Worm (Caenorhabditis elegans): ENCODE measurements around the gene F56D2.5.

- no peak for TF ChIP-seq hmg-4 (GFP tag; optimal IDR thresholded peaks at IDR 0.05)
- no peak for TF ChIP-seq ets-7 (tag; optimal IDR thresholded peaks at IDR 0.05)
- TF ChIP-seq tra-4 (tag; optimal IDR thresholded peaks at IDR 0.05), result no peak
- no peak for TF ChIP-seq pes-1 (GFP tag; IDR thresholded peaks at IDR 0.05)
- no peak for TF ChIP-seq ama-1 (optimal IDR thresholded peaks at IDR 0.05)
Measured at ce11 chrIII:5622232-5623009, 41.2 kb upstream of the F56D2.5 start.

All from whole organism, early embryonic.